Worm (Caenorhabditis elegans) whole organism, L2 larva: Measurements from ENCODE around the gene dsl-1.

Experiments
- Y55F3AM.14 ChIP-seq: fragments of 200-800 bp; sonication (Bioruptor generic); optimal IDR thresholded peaks from 2 replicates; lab custom pipeline; 2018; ENCODE audit warnings: mild to moderate bottlenecking, missing genetic modification characterization, missing compliant biosample characterization
- aly-2 ChIP-seq: fragments of 150-350 bp; optimal IDR thresholded peaks from 2 replicates; lab custom pipeline; 2014; ENCODE audit warnings: missing biosample characterization, missing genetic modification characterization
- blmp-1 ChIP-seq: sonication (generic microtip); optimal IDR thresholded peaks from 2 replicates; lab custom pipeline; 2017; ENCODE audit warnings: missing genetic modification characterization, mild to moderate bottlenecking, missing compliant biosample characterization, antibody characterized with exemption, moderate library complexity; ENCODE audit not compliant: insufficient read depth
- ceh-82 ChIP-seq: fragments of 150-350 bp; optimal IDR thresholded peaks from 2 replicates; lab custom pipeline; 2014; ENCODE audit warnings: missing biosample characterization, missing genetic modification characterization
- elt-1 ChIP-seq: fragments of 150-350 bp; optimal IDR thresholded peaks from 2 replicates; lab custom pipeline; 2014; ENCODE audit warnings: missing biosample characterization, missing genetic modification characterization
- lsy-2 ChIP-seq, 2 experiments: fragments of 150-350 bp in 1 of 2; sonication (generic microtip) in 1 of 2; optimal IDR thresholded peaks; 2 replicates each; lab custom pipeline; 2014 to 2017; ENCODE audit warnings: missing biosample characterization in 2 of 2, missing genetic modification characterization in 2 of 2
- mab-5 ChIP-seq: fragments of 150-350 bp; optimal IDR thresholded peaks from 2 replicates; lab custom pipeline; 2014; ENCODE audit warnings: missing biosample characterization, missing genetic modification characterization
- mdl-1 ChIP-seq, 2 experiments: fragments of 150-350 bp in 1 of 2; sonication (generic microtip) in 1 of 2; optimal IDR thresholded peaks; 2 replicates each; lab custom pipeline; 2017; ENCODE audit warnings: missing biosample characterization in 2 of 2, missing genetic modification characterization in 2 of 2
- nhr-11 ChIP-seq: fragments of 150-350 bp; optimal IDR thresholded peaks from 2 replicates; lab custom pipeline; 2014; ENCODE audit warnings: missing biosample characterization, missing genetic modification characterization
- nhr-12 ChIP-seq: fragments of 150-350 bp; optimal IDR thresholded peaks from 2 replicates; lab custom pipeline; 2014; ENCODE audit warnings: missing biosample characterization, missing genetic modification characterization
- nhr-77 ChIP-seq: fragments of 150-350 bp; optimal IDR thresholded peaks from 2 replicates; lab custom pipeline; 2014; ENCODE audit warnings: missing biosample characterization, missing genetic modification characterization
- snpc-4 ChIP-seq: fragments of 150-350 bp; optimal IDR thresholded peaks from 2 replicates; lab custom pipeline; 2014; ENCODE audit warnings: missing biosample characterization, missing genetic modification characterization
- unc-55 ChIP-seq: fragments of 150-350 bp; sonication (generic microtip); optimal IDR thresholded peaks from 3 replicates; lab custom pipeline; 2014; ENCODE audit warnings: missing biosample characterization, missing genetic modification reagents, missing genetic modification characterization

- TF ChIP-seq lsy-2 (tag; optimal IDR thresholded peaks at IDR 0.05; lab: Kevin White, UChicago): no peak
- TF ChIP-seq nhr-12 (tag; lab: Kevin White, UChicago): no peak
- no peak for TF ChIP-seq snpc-4 (tag; lab: Kevin White, UChicago)
- TF ChIP-seq Y55F3AM.14 (GFP tag; lab: Kevin White, UChicago): no peak
- no peak for TF ChIP-seq unc-55 (GFP tag; lab: Kevin White, UChicago)
- no peak for TF ChIP-seq aly-2
- no peak for TF ChIP-seq nhr-11 (tag; lab: Kevin White, UChicago)
- TF ChIP-seq ceh-82: no peak
- TF ChIP-seq mab-5: no peak
- TF ChIP-seq blmp-1 (tag; lab: Kevin White, UChicago): no peak
- TF ChIP-seq elt-1 (tag; lab: Kevin White, UChicago): no peak
- no peak for TF ChIP-seq nhr-77
- TF ChIP-seq mdl-1 (tag; optimal IDR thresholded peaks at IDR 0.05; lab: Kevin White, UChicago): no peak
These were observed 20.8 kb upstream of the dsl-1 start, which contains the start of gene W09G12.7 for ce11 chrIV:1228675-1229130.
